Fruit fly (Drosophila melanogaster) whole organism, embryonic: ENCODE measurements around the gene CG33647.

Experiments
- Adf1 ChIP-seq: fragments of 200-800 bp; sonication (Bioruptor generic); IDR thresholded peaks from 2 replicates; pipeline ENCODE4 v1.3.6; 2022; ENCODE audit warnings: missing biosample characterization, missing genetic modification characterization
- CG10209 ChIP-seq: fragments of 200-800 bp; sonication (Bioruptor generic); optimal IDR thresholded peaks from 3 replicates; lab custom pipeline; 2017; ENCODE audit warnings: missing biosample characterization, mild to moderate bottlenecking, missing genetic modification characterization, missing genetic modification reagents
- CG12659 ChIP-seq: fragments of 200-800 bp; sonication (Bioruptor generic); optimal IDR thresholded peaks from 3 replicates; lab custom pipeline; 2017; ENCODE audit warnings: mild to moderate bottlenecking, missing biosample characterization, missing genetic modification reagents, missing genetic modification characterization
- CG12769 ChIP-seq: fragments of 200-800 bp; sonication (Bioruptor generic); optimal IDR thresholded peaks from 2 replicates; lab custom pipeline; 2019; ENCODE audit warnings: missing biosample characterization, mild to moderate bottlenecking, missing genetic modification characterization, moderate library complexity
- CG14441 ChIP-seq: fragments of 200-800 bp; sonication (Bioruptor generic); IDR thresholded peaks from 2 replicates; pipeline ENCODE4 v1.3.6; 2022; ENCODE audit warnings: missing biosample characterization, missing genetic modification characterization
- CG15601 ChIP-seq: fragments of 200-800 bp; sonication (Bioruptor generic); optimal IDR thresholded peaks from 3 replicates; lab custom pipeline; 2019; ENCODE audit warnings: missing biosample characterization, mild to moderate bottlenecking, missing genetic modification characterization, moderate library complexity
- CG1602 ChIP-seq: fragments of 200-800 bp; sonication (Bioruptor generic); optimal IDR thresholded peaks from 3 replicates; lab custom pipeline; 2016; ENCODE audit warnings: missing biosample characterization, missing genetic modification characterization
- CG1603 ChIP-seq: fragments of 200-800 bp; sonication (Bioruptor generic); optimal IDR thresholded peaks from 2 replicates; lab custom pipeline; 2019; ENCODE audit warnings: missing biosample characterization, mild to moderate bottlenecking, missing genetic modification characterization, moderate library complexity
- CG17361 ChIP-seq: fragments of 200-800 bp; sonication (Bioruptor generic); IDR thresholded peaks from 3 replicates; pipeline ENCODE4 v1.3.6; 2022; ENCODE audit warnings: missing biosample characterization, missing genetic modification characterization
- CG18262 ChIP-seq: fragments of 200-800 bp; optimal IDR thresholded peaks from 3 replicates; lab custom pipeline; 2019; ENCODE audit warnings: missing biosample characterization, mild to moderate bottlenecking, missing genetic modification characterization, moderate library complexity
- CG18476 ChIP-seq: fragments of 200-800 bp; sonication (Bioruptor generic); optimal IDR thresholded peaks from 2 replicates; lab custom pipeline; 2016; ENCODE audit warnings: missing biosample characterization, mild to moderate bottlenecking, missing genetic modification characterization
- CG2120 ChIP-seq: fragments of 200-800 bp; sonication (Bioruptor generic); optimal IDR thresholded peaks from 3 replicates; lab custom pipeline; 2016; ENCODE audit warnings: missing biosample characterization, missing genetic modification characterization
- CG31224 ChIP-seq: fragments of 200-800 bp; sonication (Bioruptor generic); IDR thresholded peaks from 2 replicates; pipeline ENCODE4 v1.3.6; 2022; ENCODE audit warnings: missing biosample characterization, missing genetic modification characterization
- CG32532 ChIP-seq: fragments of 200-800 bp; sonication (Bioruptor generic); IDR thresholded peaks from 2 replicates; pipeline ENCODE4 v1.3.6; 2022; ENCODE audit warnings: missing biosample characterization, missing genetic modification characterization
- CG32767 ChIP-seq: fragments of 200-800 bp; sonication (Bioruptor generic); IDR thresholded peaks from 2 replicates; pipeline ENCODE4 v1.3.6; 2022; ENCODE audit warnings: missing biosample characterization, missing genetic modification characterization
- CG3847 ChIP-seq: fragments of 200-800 bp; sonication (Bioruptor generic); IDR thresholded peaks from 2 replicates; pipeline ENCODE4 v1.3.6; 2022; ENCODE audit warnings: missing biosample characterization, missing genetic modification characterization
- CG6254 ChIP-seq: fragments of 200-800 bp; sonication (Bioruptor generic); optimal IDR thresholded peaks from 3 replicates; lab custom pipeline; 2017; ENCODE audit warnings: mild to moderate bottlenecking, missing biosample characterization, missing genetic modification reagents, missing genetic modification characterization
- CG7745 ChIP-seq: fragments of 200-800 bp; sonication (Bioruptor generic); optimal IDR thresholded peaks from 2 replicates; lab custom pipeline; 2018; ENCODE audit warnings: missing biosample characterization, mild to moderate bottlenecking, missing genetic modification characterization, moderate library complexity
- CG8924 ChIP-seq: fragments of 200-800 bp; optimal IDR thresholded peaks from 3 replicates; lab custom pipeline; 2019; ENCODE audit warnings: missing biosample characterization, mild to moderate bottlenecking, missing genetic modification characterization, moderate library complexity
- Dfd ChIP-seq, 2 experiments: fragments of >200 bp; optimal IDR thresholded peaks; 2 replicates each; lab custom pipeline; 2017; ENCODE audit warnings: missing biosample characterization in 2 of 2, missing genetic modification characterization in 2 of 2
- Dip3 ChIP-seq: fragments of 200-800 bp; sonication (Bioruptor generic); optimal IDR thresholded peaks from 3 replicates; lab custom pipeline; 2016; ENCODE audit warnings: missing biosample characterization, missing genetic modification characterization
- Fer3 ChIP-seq: fragments of 200-800 bp; sonication (Bioruptor generic); optimal IDR thresholded peaks from 2 replicates; lab custom pipeline; 2018; ENCODE audit warnings: missing biosample characterization, mild to moderate bottlenecking, missing genetic modification characterization, moderate library complexity
- HLH54F ChIP-seq: fragments of 200-800 bp; sonication (Bioruptor generic); optimal IDR thresholded peaks from 3 replicates; lab custom pipeline; 2016; ENCODE audit warnings: missing biosample characterization, missing genetic modification characterization
- Hand ChIP-seq: fragments of 200-800 bp; sonication (Bioruptor generic); optimal IDR thresholded peaks from 2 replicates; lab custom pipeline; 2017; ENCODE audit warnings: mild to moderate bottlenecking, missing biosample characterization, missing genetic modification reagents, missing genetic modification characterization
- Nf-YB ChIP-seq: fragments of 200-800 bp; sonication (Bioruptor generic); optimal IDR thresholded peaks from 3 replicates; lab custom pipeline; 2019; ENCODE audit warnings: missing biosample characterization, mild to moderate bottlenecking, missing genetic modification characterization, moderate library complexity
- Nf-YC ChIP-seq: fragments of 200-800 bp; optimal IDR thresholded peaks from 3 replicates; lab custom pipeline; 2019; ENCODE audit warnings: missing biosample characterization, mild to moderate bottlenecking, missing genetic modification characterization, moderate library complexity
- PHDP ChIP-seq: fragments of 200-800 bp; sonication (Bioruptor generic); optimal IDR thresholded peaks from 3 replicates; lab custom pipeline; 2018; ENCODE audit warnings: missing biosample characterization, mild to moderate bottlenecking, missing genetic modification characterization, moderate library complexity
- Trl ChIP-seq, 3 experiments: fragments of >200 bp in 2 of 3; fragments of 200-800 bp in 1 of 3; sonication (Bioruptor generic) in 1 of 3; optimal IDR thresholded peaks; 2 replicates in 1 of 3; 3 replicates in 2 of 3; lab custom pipeline; 2016 to 2017; ENCODE audit warnings: missing biosample characterization in 1 of 3, missing genetic modification characterization in 1 of 3
- al ChIP-seq: fragments of 200-800 bp; sonication (Bioruptor generic); IDR thresholded peaks from 2 replicates; pipeline ENCODE4 v1.3.6; 2022; ENCODE audit warnings: missing biosample characterization, missing genetic modification characterization
- caup ChIP-seq: fragments of 200-800 bp; sonication (Bioruptor generic); optimal IDR thresholded peaks from 3 replicates; lab custom pipeline; 2017; ENCODE audit warnings: missing biosample characterization, mild to moderate bottlenecking, missing genetic modification characterization, moderate library complexity; ENCODE audit not compliant: severe bottlenecking
- dm ChIP-seq: fragments of 200-800 bp; sonication (Bioruptor generic); optimal IDR thresholded peaks from 3 replicates; lab custom pipeline; 2016; ENCODE audit warnings: missing biosample characterization, missing genetic modification characterization
- dmrt99B ChIP-seq: fragments of 200-800 bp; sonication (Bioruptor generic); optimal IDR thresholded peaks from 2 replicates; lab custom pipeline; 2018; ENCODE audit warnings: missing biosample characterization, mild to moderate bottlenecking, missing genetic modification characterization, moderate library complexity
- fd3F ChIP-seq: fragments of 200-800 bp; sonication (Bioruptor generic); optimal IDR thresholded peaks from 2 replicates; lab custom pipeline; 2018; ENCODE audit warnings: missing biosample characterization, mild to moderate bottlenecking, missing genetic modification characterization, moderate library complexity
- gem ChIP-seq: fragments of 200-800 bp; sonication (Bioruptor generic); optimal IDR thresholded peaks from 2 replicates; lab custom pipeline; 2019; ENCODE audit warnings: missing biosample characterization, mild to moderate bottlenecking, missing genetic modification characterization, moderate library complexity
- gfzf ChIP-seq: fragments of 200-800 bp; sonication (Bioruptor generic); optimal IDR thresholded peaks from 2 replicates; lab custom pipeline; 2016; ENCODE audit warnings: missing biosample characterization, mild to moderate bottlenecking, missing genetic modification characterization, moderate library complexity
- gro ChIP-seq: fragments of 200-800 bp; sonication (Bioruptor generic); optimal IDR thresholded peaks from 2 replicates; lab custom pipeline; 2016; ENCODE audit warnings: missing biosample characterization, missing genetic modification characterization
- lab ChIP-seq: fragments of 200-800 bp; sonication (Bioruptor generic); optimal IDR thresholded peaks from 3 replicates; lab custom pipeline; 2017; ENCODE audit warnings: missing biosample characterization, missing genetic modification characterization, mild to moderate bottlenecking, moderate library complexity, missing genetic modification reagents
- nerfin-2 ChIP-seq: fragments of 200-800 bp; sonication (Bioruptor generic); IDR thresholded peaks from 2 replicates; pipeline ENCODE4 v1.3.6; 2022; ENCODE audit warnings: missing biosample characterization, missing genetic modification characterization; ENCODE audit not compliant: partially characterized antibody
- odd ChIP-seq: fragments of 200-800 bp; sonication (Bioruptor generic); optimal IDR thresholded peaks from 2 replicates; lab custom pipeline; 2017; ENCODE audit warnings: missing biosample characterization, mild to moderate bottlenecking, missing genetic modification characterization
- pfk ChIP-seq: fragments of 200-800 bp; sonication (Bioruptor generic); optimal IDR thresholded peaks from 2 replicates; lab custom pipeline; 2018; ENCODE audit warnings: missing biosample characterization, mild to moderate bottlenecking, missing genetic modification characterization, moderate library complexity
- pita ChIP-seq: fragments of 200-800 bp; sonication (Bioruptor generic); optimal IDR thresholded peaks from 2 replicates; lab custom pipeline; 2017; ENCODE audit warnings: missing biosample characterization, mild to moderate bottlenecking, missing genetic modification characterization
- pum ChIP-seq: fragments of 200-800 bp; sonication (Bioruptor generic); optimal IDR thresholded peaks from 2 replicates; lab custom pipeline; 2016; ENCODE audit warnings: missing biosample characterization, missing genetic modification characterization
- repo ChIP-seq: fragments of 200-800 bp; sonication (Bioruptor generic); optimal IDR thresholded peaks from 2 replicates; lab custom pipeline; 2016; ENCODE audit warnings: missing biosample characterization, missing genetic modification characterization
- sqz ChIP-seq: fragments of 200-800 bp; sonication (Bioruptor generic); optimal IDR thresholded peaks from 3 replicates; lab custom pipeline; 2018; ENCODE audit warnings: missing biosample characterization, mild to moderate bottlenecking, missing genetic modification characterization
- sr ChIP-seq: fragments of 200-800 bp; sonication (Bioruptor generic); IDR thresholded peaks from 3 replicates; pipeline ENCODE4 v1.3.6; 2022; ENCODE audit warnings: missing biosample characterization, missing genetic modification characterization
- tin ChIP-seq: fragments of 200-800 bp; sonication (Bioruptor generic); optimal IDR thresholded peaks from 3 replicates; lab custom pipeline; 2016; ENCODE audit warnings: missing biosample characterization, missing genetic modification characterization
- wdn ChIP-seq: fragments of 200-800 bp; sonication (Bioruptor generic); IDR thresholded peaks from 2 replicates; pipeline ENCODE4 v1.3.6; 2022; ENCODE audit warnings: missing biosample characterization, missing genetic modification characterization
- zfh2 ChIP-seq: fragments of 200-800 bp; sonication (Bioruptor generic); optimal IDR thresholded peaks from 2 replicates; lab custom pipeline; 2016; ENCODE audit warnings: missing biosample characterization, missing genetic modification characterization

The CG33647 gene

DNA sequence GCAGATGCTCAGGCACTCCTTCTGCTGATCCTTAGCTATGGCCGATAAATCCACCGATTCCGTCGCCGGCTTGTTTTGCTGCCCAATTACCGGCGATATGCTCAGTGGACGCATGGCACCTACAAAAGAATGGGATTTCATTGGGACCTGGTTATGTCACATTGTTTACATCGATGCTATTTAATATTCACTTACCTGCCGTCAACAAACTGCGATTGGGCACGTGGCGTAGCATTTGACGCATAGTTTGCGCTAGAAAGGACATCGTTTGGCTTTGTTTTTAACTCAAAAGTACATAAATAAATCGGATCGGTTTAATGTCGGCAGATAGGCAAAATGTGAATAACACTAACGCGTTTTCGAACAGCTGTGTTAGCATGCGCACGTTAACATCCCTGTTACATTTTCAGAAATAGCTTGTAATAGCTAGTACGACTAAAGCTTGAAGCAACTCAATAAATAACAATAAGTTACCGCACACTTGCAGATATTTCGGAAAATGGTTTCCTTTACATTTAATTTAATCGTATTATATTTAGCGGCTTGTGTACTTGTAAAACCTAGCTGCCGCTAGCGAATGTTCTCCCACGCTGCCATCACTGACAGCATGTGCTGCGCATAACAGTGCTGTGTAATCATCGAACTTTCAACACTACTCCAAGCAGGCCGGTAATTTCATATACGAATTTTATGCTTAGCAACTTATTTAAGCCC lies 18.7 kb downstream of the CG33647 start, which contains the start of the genes mRpL21 and rept (continued):
- TF ChIP-seq lab: peak; percentile 68
- TF ChIP-seq HLH54F (GFP tag; lab: Kevin White, UChicago): peak; percentile 71
- TF ChIP-seq CG18476: peak; percentile 23
- peak; percentile 54 for TF ChIP-seq Nf-YC
- peak; percentile 67 for TF ChIP-seq CG12659
- peak; percentile 94 for TF ChIP-seq dm
- peak; percentile 42 for TF ChIP-seq CG32532 (GFP tag; lab: Robert Waterston, UW)
- TF ChIP-seq nerfin-2: no peak
- TF ChIP-seq Hand (GFP tag; lab: Kevin White, UChicago): no peak
- peak; percentile 24; the same call in 1 of the 2 replicates for TF ChIP-seq CG14441
- peak; percentile 74 for TF ChIP-seq zfh2 (GFP tag; lab: Kevin White, UChicago)
- peak; percentile 63 for TF ChIP-seq caup (GFP tag; lab: Kevin White, UChicago)
- TF ChIP-seq sqz (GFP tag; lab: Kevin White, UChicago): no peak
- no peak for TF ChIP-seq CG1602 (GFP tag; lab: Kevin White, UChicago)
- TF ChIP-seq CG32767 (GFP tag; lab: Robert Waterston, UW): no peak
- no peak for TF ChIP-seq pfk (GFP tag; lab: Kevin White, UChicago)
- 0 out of 3 replicates have a peak, but pooled peaks have one; percentile 8 for TF ChIP-seq sr (GFP tag; lab: Robert Waterston, UW)
- peak; percentile 31 for TF ChIP-seq CG6254 (GFP tag; lab: Kevin White, UChicago)
- no peak for TF ChIP-seq pita
- peak; percentile 40 for TF ChIP-seq CG10209 (GFP tag; lab: Kevin White, UChicago)
- TF ChIP-seq al (GFP tag; lab: Robert Waterston, UW): peak; percentile 26; the same call in 1 of the 2 replicates
- peak; percentile 58 for TF ChIP-seq gro (GFP tag; lab: Kevin White, UChicago)
- no peak for TF ChIP-seq Dfd (GFP tag; optimal IDR thresholded peaks at IDR 0.05; lab: Kevin White, UChicago)
- TF ChIP-seq CG18262 (tag; lab: Kevin White, UChicago): peak; percentile 21
- TF ChIP-seq gfzf (GFP tag; lab: Kevin White, UChicago): peak; percentile 69
- peak; percentile 32 for TF ChIP-seq fd3F (GFP tag; lab: Kevin White, UChicago)
- TF ChIP-seq odd (GFP tag; lab: Kevin White, UChicago): peak; percentile 50
- peak; percentile 42 for TF ChIP-seq CG8924
- peak; percentile 73 for TF ChIP-seq CG3847
- peak; percentile 87 for TF ChIP-seq CG2120
- peak; percentile 16; the same call in 1 of the 2 replicates for TF ChIP-seq wdn
- peak; percentile 68 for TF ChIP-seq CG1603 (tag; lab: Kevin White, UChicago)
- TF ChIP-seq CG17361 (GFP tag; lab: Robert Waterston, UW): peak; percentile 49; the same call in 1 of the 3 replicates
- peak; percentile 5 for TF ChIP-seq Nf-YB (GFP tag; lab: Kevin White, UChicago)
- peak; percentile 61 for TF ChIP-seq PHDP (tag; lab: Kevin White, UChicago)
- peak; percentile 34; the same call in 1 of the 2 replicates for TF ChIP-seq CG31224 (GFP tag; lab: Robert Waterston, UW)
- peak; percentile 22 for TF ChIP-seq pum (GFP tag; lab: Kevin White, UChicago)
- peak; percentile 31 for TF ChIP-seq repo
- TF ChIP-seq CG15601 (tag; lab: Kevin White, UChicago): peak; percentile 27
- TF ChIP-seq Adf1 (GFP tag; lab: Robert Waterston, UW): peak; percentile 51
- TF ChIP-seq gem (tag; lab: Kevin White, UChicago): peak; percentile 48
- no peak for TF ChIP-seq Trl (optimal IDR thresholded peaks at IDR 0.05; lab: Kevin White, UChicago)
- peak; percentile 33 for TF ChIP-seq Trl (GFP tag; optimal IDR thresholded peaks at IDR 0.05; lab: Kevin White, UChicago)
- peak; percentile 68 for TF ChIP-seq CG12769 (tag; lab: Kevin White, UChicago)
- peak; percentile 39 for TF ChIP-seq dmrt99B (tag; lab: Kevin White, UChicago)
- no peak for TF ChIP-seq CG7745
- TF ChIP-seq Fer3 (tag; lab: Kevin White, UChicago): peak; percentile 24
- peak; percentile 49 for TF ChIP-seq Dip3 (GFP tag; lab: Kevin White, UChicago)
- TF ChIP-seq tin: peak; percentile 51
